Fruit fly (Drosophila melanogaster): ENCODE data around the gene Ubc6.

- no peak for TF ChIP-seq CG8478 (optimal IDR thresholded peaks at IDR 0.05)
- TF ChIP-seq CTCF (optimal IDR thresholded peaks at IDR 0.05): no peak
Observed at dm6 chr3R:4901189-4901588, 51.3 kb downstream of the Ubc6 start.
